Worm (Caenorhabditis elegans) whole organism, L4 larva: Measurements from ENCODE around the gene drap-1.

Source experiments
- F37D6.2 ChIP-seq: sonication (generic microtip); optimal IDR thresholded peaks from 2 replicates; lab custom pipeline; 2016; ENCODE audit warnings: mild to moderate bottlenecking, missing genetic modification characterization, missing compliant biosample characterization
- F49E8.2 ChIP-seq: sonication (generic microtip); optimal IDR thresholded peaks from 2 replicates; lab custom pipeline; 2016; ENCODE audit warnings: missing compliant biosample characterization, mild to moderate bottlenecking, missing genetic modification characterization, borderline replicate concordance
- R02D3.7 ChIP-seq: fragments of 150-350 bp; sonication (generic microtip); optimal IDR thresholded peaks from 3 replicates; lab custom pipeline; 2014; ENCODE audit warnings: missing biosample characterization, missing genetic modification characterization
- T20F7.1 ChIP-seq: fragments of 200-800 bp; sonication (Bioruptor generic); optimal IDR thresholded peaks from 2 replicates; lab custom pipeline; 2018; ENCODE audit warnings: mild to moderate bottlenecking, missing genetic modification characterization, missing compliant biosample characterization
- T26A8.4 ChIP-seq: fragments of 200-800 bp; sonication (Bioruptor generic); IDR thresholded peaks from 2 replicates; pipeline ENCODE4 v1.3.6; 2022; ENCODE audit warnings: missing genetic modification characterization, missing compliant biosample characterization
- Y5F2A.4 ChIP-seq: fragments of 200-800 bp; sonication (Bioruptor generic); optimal IDR thresholded peaks from 2 replicates; lab custom pipeline; 2018; ENCODE audit warnings: mild to moderate bottlenecking, missing genetic modification characterization, missing compliant biosample characterization
- Y75B8A.6 ChIP-seq: fragments of 200-800 bp; sonication (Bioruptor generic); IDR thresholded peaks from 2 replicates; pipeline ENCODE4 v1.3.6; 2022; ENCODE audit warnings: missing genetic modification reagents, missing genetic modification characterization, missing compliant biosample characterization
- aha-1 ChIP-seq: fragments of 150-350 bp; peaks from one replicate; lab custom pipeline; 2014; ENCODE audit warnings: missing biosample characterization, missing genetic modification characterization
- ceh-62 ChIP-seq: sonication (generic microtip); optimal IDR thresholded peaks from 2 replicates; lab custom pipeline; 2017; ENCODE audit warnings: missing biosample characterization, missing genetic modification characterization
- ces-1 ChIP-seq: fragments of 150-350 bp; sonication (generic microtip); optimal IDR thresholded peaks from 4 replicates; lab custom pipeline; 2014; ENCODE audit warnings: missing biosample characterization, missing genetic modification reagents, missing genetic modification characterization
- ctbp-1 ChIP-seq: fragments of 200-800 bp; sonication (Bioruptor generic); IDR thresholded peaks from 2 replicates; pipeline ENCODE4 v1.3.6; 2022; ENCODE audit warnings: missing genetic modification reagents, missing genetic modification characterization, missing compliant biosample characterization
- daf-16 ChIP-seq, 3 experiments: sonication (generic microtip); optimal IDR thresholded peaks; 2 replicates each; lab custom pipeline; 2016 to 2017; ENCODE audit warnings: missing genetic modification characterization in 3 of 3, missing genetic modification reagents in 3 of 3, mild to moderate bottlenecking in 2 of 3, missing compliant biosample characterization in 2 of 3, missing biosample characterization in 1 of 3, moderate library complexity in 1 of 3
- dmd-6 ChIP-seq: fragments of 200-800 bp; sonication (Bioruptor generic); IDR thresholded peaks from 2 replicates; pipeline ENCODE4 v1.3.6; 2022; ENCODE audit warnings: missing genetic modification reagents, missing genetic modification characterization, missing compliant biosample characterization
- dmd-8 ChIP-seq: fragments of 200-800 bp; sonication (Bioruptor generic); IDR thresholded peaks from 2 replicates; pipeline ENCODE4 v1.3.6; 2022; ENCODE audit warnings: missing genetic modification characterization, missing compliant biosample characterization
- dve-1 ChIP-seq: sonication (generic microtip); optimal IDR thresholded peaks from 2 replicates; lab custom pipeline; 2017; ENCODE audit warnings: antibody characterized with exemption, mild to moderate bottlenecking, missing genetic modification characterization, missing compliant biosample characterization; ENCODE audit not compliant: insufficient read depth
- egl-43 ChIP-seq: fragments of 200-800 bp; sonication (Bioruptor generic); IDR thresholded peaks from 2 replicates; pipeline ENCODE4 v1.3.6; 2022; ENCODE audit warnings: missing genetic modification reagents, missing genetic modification characterization, missing compliant biosample characterization
- fkh-10 ChIP-seq: fragments of 150-350 bp; optimal IDR thresholded peaks from 2 replicates; lab custom pipeline; 2014; ENCODE audit warnings: missing biosample characterization, missing genetic modification reagents, missing genetic modification characterization
- hlh-30 ChIP-seq: sonication (generic microtip); optimal IDR thresholded peaks from 2 replicates; lab custom pipeline; 2017; ENCODE audit warnings: antibody characterized with exemption, mild to moderate bottlenecking, missing genetic modification characterization, missing compliant biosample characterization; ENCODE audit not compliant: insufficient read depth
- lin-13 ChIP-seq: fragments of 150-350 bp; optimal IDR thresholded peaks from 2 replicates; lab custom pipeline; 2014; ENCODE audit warnings: missing biosample characterization, missing genetic modification reagents, missing genetic modification characterization
- lin-15B ChIP-seq: fragments of 150-350 bp; sonication (generic microtip); optimal IDR thresholded peaks from 3 replicates; lab custom pipeline; 2014; ENCODE audit warnings: missing biosample characterization, missing genetic modification characterization
- lin-29 ChIP-seq: fragments of 200-800 bp; sonication (Bioruptor generic); IDR thresholded peaks from 2 replicates; pipeline ENCODE4 v1.3.6; 2022; ENCODE audit warnings: missing genetic modification reagents, missing genetic modification characterization, missing compliant biosample characterization
- lin-38 ChIP-seq: fragments of 200-800 bp; sonication (Bioruptor generic); IDR thresholded peaks from 2 replicates; pipeline ENCODE4 v1.3.6; 2022; ENCODE audit warnings: missing genetic modification reagents, missing genetic modification characterization, missing compliant biosample characterization
- lin-39 ChIP-seq: fragments of 150-350 bp; optimal IDR thresholded peaks from 2 replicates; lab custom pipeline; 2014; ENCODE audit warnings: missing biosample characterization, missing genetic modification reagents, missing genetic modification characterization
- lsy-2 ChIP-seq, 2 experiments: fragments of 150-350 bp in 1 of 2; sonication (generic microtip) in 1 of 2; optimal IDR thresholded peaks; 2 replicates each; lab custom pipeline; 2014 to 2017; ENCODE audit warnings: missing biosample characterization in 2 of 2, missing genetic modification characterization in 2 of 2
- madf-9 ChIP-seq: fragments of 200-800 bp; sonication (Bioruptor generic); conservative IDR thresholded peaks from 2 replicates; pipeline ENCODE4 v1.3.6; 2022; ENCODE audit warnings: missing genetic modification reagents, missing genetic modification characterization, missing compliant biosample characterization
- mdl-1 ChIP-seq, 2 experiments: fragments of 150-350 bp in 1 of 2; sonication (generic microtip) in 1 of 2; optimal IDR thresholded peaks; 2 replicates each; lab custom pipeline; 2014 to 2017; ENCODE audit warnings: missing biosample characterization in 2 of 2, missing genetic modification characterization in 2 of 2
- mes-2 ChIP-seq: sonication (generic microtip); optimal IDR thresholded peaks from 2 replicates; lab custom pipeline; 2016; ENCODE audit warnings: missing genotype, mild to moderate bottlenecking, missing genetic modification characterization, missing compliant biosample characterization; ENCODE audit not compliant: poor library complexity, severe bottlenecking
- mxl-2 ChIP-seq: fragments of 200-800 bp; sonication (Bioruptor generic); conservative IDR thresholded peaks from 2 replicates; pipeline ENCODE4 v1.3.6; 2022; ENCODE audit warnings: missing genetic modification reagents, missing genetic modification characterization, missing compliant biosample characterization
- nhr-10 ChIP-seq: fragments of 150-350 bp; optimal IDR thresholded peaks from 2 replicates; lab custom pipeline; 2014; ENCODE audit warnings: missing biosample characterization, missing genetic modification characterization
- nhr-237 ChIP-seq: sonication (generic microtip); optimal IDR thresholded peaks from 2 replicates; lab custom pipeline; 2017; ENCODE audit warnings: missing biosample characterization, missing genetic modification characterization
- nhr-28 ChIP-seq: fragments of 150-350 bp; optimal IDR thresholded peaks from 2 replicates; lab custom pipeline; 2014; ENCODE audit warnings: missing biosample characterization, missing genetic modification characterization
- nhr-48 ChIP-seq: sonication (generic microtip); optimal IDR thresholded peaks from 2 replicates; lab custom pipeline; 2016; ENCODE audit warnings: mild to moderate bottlenecking, missing genetic modification characterization, missing compliant biosample characterization
- nhr-6 ChIP-seq: fragments of 150-350 bp; optimal IDR thresholded peaks from 2 replicates; lab custom pipeline; 2014; ENCODE audit warnings: missing biosample characterization, missing genetic modification characterization
- nhr-77 ChIP-seq: fragments of 150-350 bp; optimal IDR thresholded peaks from 2 replicates; lab custom pipeline; 2014; ENCODE audit warnings: missing biosample characterization, missing genetic modification characterization
- pha-4 ChIP-seq, 2 experiments: fragments of 150-350 bp in 1 of 2; fragments of 200-800 bp in 1 of 2; sonication (Bioruptor generic) in 1 of 2; IDR thresholded peaks in 1 of 2; optimal IDR thresholded peaks in 1 of 2; 2 replicates each; pipeline versions ENCODE4 v1.3.6 to Lab custom; 2014 to 2022; ENCODE audit warnings: missing genetic modification characterization in 2 of 2, missing genetic modification reagents in 2 of 2, missing biosample characterization in 1 of 2, missing compliant biosample characterization in 1 of 2
- set-16 ChIP-seq: fragments of 200-800 bp; sonication (Bioruptor generic); IDR thresholded peaks from 2 replicates; pipeline ENCODE4 v1.3.6; 2022; ENCODE audit warnings: missing genetic modification reagents, missing genetic modification characterization, missing compliant biosample characterization
- snpc-1.2 ChIP-seq: fragments of 200-800 bp; sonication (Bioruptor generic); IDR thresholded peaks from 2 replicates; pipeline ENCODE4 v1.3.6; 2022; ENCODE audit warnings: missing genetic modification reagents, missing genetic modification characterization, missing compliant biosample characterization
- snpc-4 ChIP-seq: fragments of 150-350 bp; optimal IDR thresholded peaks from 2 replicates; lab custom pipeline; 2014; ENCODE audit warnings: missing biosample characterization, missing genetic modification characterization
- tra-1 ChIP-seq: fragments of 200-800 bp; sonication (Bioruptor generic); IDR thresholded peaks from 2 replicates; pipeline ENCODE4 v1.3.6; 2022; ENCODE audit warnings: missing genetic modification reagents, missing genetic modification characterization, missing compliant biosample characterization
- unc-62 ChIP-seq, 3 experiments: fragments of 150-350 bp in 1 of 3; sonication (generic microtip); optimal IDR thresholded peaks in 2 of 3; peaks in 1 of 3; 1 replicate in 1 of 3; 2 replicates in 2 of 3; lab custom pipeline; 2014 to 2017; ENCODE audit warnings: missing biosample characterization in 3 of 3, missing genetic modification characterization in 3 of 3, missing genetic modification reagents in 3 of 3, missing genotype in 1 of 3
- vab-7 ChIP-seq: fragments of 200-800 bp; sonication (Bioruptor generic); IDR thresholded peaks from 2 replicates; pipeline ENCODE4 v1.3.6; 2022; ENCODE audit warnings: missing genetic modification reagents, missing genetic modification characterization, missing compliant biosample characterization

The drap-1 gene

ce11 chrV:9767941-9768340, 38.0 kb downstream of the drap-1 start:
- TF ChIP-seq ctbp-1 = peak; percentile 68
- TF ChIP-seq Y5F2A.4 (GFP tag; lab: Kevin White, UChicago) = no peak
- TF ChIP-seq ceh-62 = no peak
- TF ChIP-seq lin-15B = no peak
- no peak for TF ChIP-seq mxl-2 (GFP tag; lab: Robert Waterston, UW)
- no peak for TF ChIP-seq nhr-237
- no peak for TF ChIP-seq T20F7.1 (GFP tag; lab: Kevin White, UChicago)
- TF ChIP-seq mdl-1 (tag; optimal IDR thresholded peaks at IDR 0.05; lab: Kevin White, UChicago) = no peak
- no peak for TF ChIP-seq nhr-77
- no peak for TF ChIP-seq aha-1
- TF ChIP-seq F49E8.2 (tag; lab: Kevin White, UChicago) = no peak
- TF ChIP-seq vab-7 = no peak
- no peak for TF ChIP-seq dve-1 (tag; lab: Kevin White, UChicago)
- TF ChIP-seq daf-16 (GFP tag; optimal IDR thresholded peaks at IDR 0.05; lab: Kevin White, UChicago) = no peak
- no peak for TF ChIP-seq daf-16 (tag; optimal IDR thresholded peaks at IDR 0.05; lab: Kevin White, UChicago)
- TF ChIP-seq ces-1 (GFP tag; lab: Kevin White, UChicago) = peak; percentile 96
- TF ChIP-seq fkh-10 (GFP tag; lab: Kevin White, UChicago) = peak; percentile 30

DNA sequence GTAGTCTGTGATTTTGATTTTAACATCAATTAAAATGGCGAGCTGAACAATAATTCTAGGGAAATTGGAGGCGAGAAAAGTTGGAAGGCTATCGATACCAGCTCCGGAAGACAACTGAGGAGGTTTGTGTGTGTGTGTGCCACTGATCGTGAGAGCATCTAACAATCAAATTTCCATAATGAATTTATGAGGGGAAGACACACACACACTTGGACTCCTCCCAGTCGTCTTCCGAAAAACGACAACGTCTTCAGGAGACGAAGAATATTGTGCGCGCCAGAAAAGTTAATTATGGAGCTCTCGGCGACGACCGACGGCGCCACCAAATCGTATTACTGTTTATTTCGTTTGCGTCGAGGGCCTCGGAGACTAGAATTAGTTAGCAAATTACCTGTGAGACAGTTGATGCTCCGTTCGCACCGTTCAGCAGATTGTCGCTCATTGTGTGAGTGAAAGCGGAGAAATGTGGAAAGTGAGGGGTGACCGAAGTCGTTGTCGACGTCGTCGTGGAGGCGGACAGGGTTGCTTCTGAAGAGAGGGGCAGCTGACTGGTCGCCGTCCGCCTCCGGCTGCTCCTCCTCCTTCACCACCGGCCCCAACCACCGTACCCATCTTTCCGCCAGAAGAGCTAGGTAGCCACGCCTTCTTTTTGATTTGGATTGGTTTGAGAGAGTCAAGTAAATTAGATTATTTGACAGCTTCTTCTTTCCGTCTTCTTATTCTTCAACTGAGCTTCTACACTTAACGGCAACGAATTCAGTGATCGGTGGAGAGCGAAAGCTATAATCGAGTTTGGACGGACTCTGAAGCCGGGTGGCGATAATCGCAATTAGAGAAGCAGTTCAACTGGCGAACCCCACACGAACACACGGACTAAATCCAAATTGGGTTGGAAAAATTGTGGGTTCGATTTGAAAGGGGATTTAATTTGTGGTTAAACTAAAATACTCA, 39.2 kb downstream of the drap-1 start, which contains the start of gene unc-42:
TSS of gene unc-42 (minus strand) at position 564 of the 951 bp plus-strand sequence.
- TF ChIP-seq nhr-28 (no peak), ctbp-1 (peak; percentile 70), R02D3.7 (tag; lab: Kevin White, UChicago) (no peak), lsy-2 (tag; optimal IDR thresholded peaks at IDR 0.05; lab: Kevin White, UChicago) (peak in 1 of 2 experiments; percentile 40), snpc-1.2 (GFP tag; lab: Robert Waterston, UW) (no peak), unc-62 (GFP tag; optimal IDR thresholded peaks at IDR 0.05 in 1 of 2; lab: Kevin White, UChicago) (peak in 1 of 2 experiments; percentile 4), unc-62 (tag; optimal IDR thresholded peaks at IDR 0.05; lab: Kevin White, UChicago) (no peak), F37D6.2 (tag; lab: Kevin White, UChicago) (no peak), lin-13 (GFP tag; lab: Kevin White, UChicago) (no peak), lin-38 (GFP tag; lab: Robert Waterston, UW) (no peak), Y75B8A.6 (no peak), Y5F2A.4 (GFP tag; lab: Kevin White, UChicago) (no peak), mdl-1 (tag; optimal IDR thresholded peaks at IDR 0.05; lab: Kevin White, UChicago) (no peak), ces-1 (GFP tag; lab: Kevin White, UChicago) (peak; percentile 100), egl-43 (GFP tag; lab: Robert Waterston, UW) (no peak), pha-4 (GFP tag; IDR thresholded peaks at IDR 0.05; lab: Robert Waterston, UW) (no peak), pha-4 (tag; optimal IDR thresholded peaks at IDR 0.05; lab: Kevin White, UChicago) (no peak), mes-2 (tag; lab: Kevin White, UChicago) (no peak), nhr-6 (no peak), dmd-8 (no peak), aha-1 (peak; percentile 2), mxl-2 (GFP tag; lab: Robert Waterston, UW) (no peak), T26A8.4 (GFP tag; lab: Robert Waterston, UW) (no peak), lin-39 (no peak), tra-1 (no peak), set-16 (GFP tag; lab: Robert Waterston, UW) (peak; percentile 93), fkh-10 (GFP tag; lab: Kevin White, UChicago) (peak; percentile 73)

DNA sequence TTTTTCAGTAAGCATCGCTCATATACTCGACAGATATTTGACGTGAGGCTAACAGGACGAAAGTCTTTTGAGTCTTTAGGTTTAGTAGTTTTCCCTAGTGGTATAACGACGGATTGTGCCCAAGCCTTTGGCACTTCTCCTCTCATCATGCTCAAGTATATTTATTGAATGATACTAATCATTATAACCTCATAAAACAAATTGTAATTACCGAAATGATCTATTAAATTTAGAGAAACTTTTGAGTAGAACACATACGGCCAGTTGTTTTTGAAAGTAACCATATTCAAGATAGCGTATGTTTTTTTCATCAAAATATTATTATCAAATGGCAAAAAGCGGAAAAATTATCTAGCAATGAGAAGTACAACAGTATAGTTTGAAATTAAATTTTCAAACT, 41.4 kb downstream of the drap-1 start:
- TF ChIP-seq Y5F2A.4 (GFP tag; lab: Kevin White, UChicago) (no peak), lin-29 (GFP tag; lab: Robert Waterston, UW) (no peak), dmd-6 (no peak), nhr-10 (tag; lab: Kevin White, UChicago) (no peak), lin-15B (no peak), snpc-4 (tag; lab: Kevin White, UChicago) (no peak), madf-9 (GFP tag; lab: Robert Waterston, UW) (no peak), nhr-48 (no peak), T26A8.4 (GFP tag; lab: Robert Waterston, UW) (no peak), hlh-30 (tag; lab: Kevin White, UChicago) (no peak)
